Worm (Caenorhabditis elegans): ENCODE results near the gene T03E6.8.
"Not testable (repeated sequence)": the region's sequence is repeated elsewhere in the genome, so short reads cannot be mapped to it uniquely, and the experiment has no call there.

The T03E6.8 gene

DNA sequence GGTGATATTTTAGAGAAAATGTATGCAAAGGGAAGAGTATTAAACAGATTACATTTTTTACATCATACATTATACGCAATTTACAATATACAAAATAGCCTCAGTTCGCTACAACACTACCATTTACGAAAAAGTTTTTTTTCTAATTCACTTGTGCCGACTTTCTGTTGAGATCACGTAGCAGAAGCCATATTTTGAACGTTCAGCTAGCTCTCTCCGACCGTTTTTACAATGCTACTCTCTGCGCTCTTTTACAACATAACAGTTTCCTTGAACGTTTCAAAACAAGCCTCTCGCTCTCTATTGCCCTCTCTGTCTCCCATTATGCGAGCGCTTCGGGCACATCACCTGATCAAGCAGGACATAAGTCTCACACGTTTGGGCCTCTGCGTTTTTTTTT is at the start of gene T03E6.8:
Gene T03E6.8 (minus strand): TSS at position 101 of the 400 bp plus-strand sequence.
- no peak for TF ChIP-seq snpc-4 (tag; optimal IDR thresholded peaks at IDR 0.05)
- no peak for TF ChIP-seq nhr-2 (tag; optimal IDR thresholded peaks at IDR 0.05)
- TF ChIP-seq nhr-76 (tag; optimal IDR thresholded peaks at IDR 0.05), result no peak

DNA sequence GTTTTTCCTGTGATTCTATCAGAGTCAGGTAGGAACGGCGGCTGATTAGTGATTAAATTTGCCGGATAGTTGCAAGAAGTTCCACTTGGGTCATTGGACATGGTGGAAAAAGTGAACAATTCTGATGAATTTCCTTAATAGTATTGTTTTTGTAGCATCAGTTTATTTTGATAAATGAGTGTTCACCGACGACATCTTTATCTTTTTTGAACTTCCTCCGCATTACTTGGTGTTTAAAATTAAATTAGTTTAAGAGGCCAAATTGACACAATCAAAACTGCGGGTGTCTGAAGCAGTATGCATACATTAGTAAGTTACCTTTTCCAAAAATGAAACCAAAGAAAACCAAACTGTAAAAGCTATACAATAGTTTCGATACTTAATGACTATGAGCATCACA is 46.2 kb upstream of the T03E6.8 start, which contains the start of gene W06G6.11:
Gene W06G6.11 (minus strand): TSS at position 101 of the 400 bp plus-strand sequence.
- not testable (repeated sequence) for TF ChIP-seq zip-8 (tag; optimal IDR thresholded peaks at IDR 0.05); lin-32 (GFP tag; optimal IDR thresholded peaks at IDR 0.05); flh-1 (GFP tag; optimal IDR thresholded peaks at IDR 0.05)

DNA sequence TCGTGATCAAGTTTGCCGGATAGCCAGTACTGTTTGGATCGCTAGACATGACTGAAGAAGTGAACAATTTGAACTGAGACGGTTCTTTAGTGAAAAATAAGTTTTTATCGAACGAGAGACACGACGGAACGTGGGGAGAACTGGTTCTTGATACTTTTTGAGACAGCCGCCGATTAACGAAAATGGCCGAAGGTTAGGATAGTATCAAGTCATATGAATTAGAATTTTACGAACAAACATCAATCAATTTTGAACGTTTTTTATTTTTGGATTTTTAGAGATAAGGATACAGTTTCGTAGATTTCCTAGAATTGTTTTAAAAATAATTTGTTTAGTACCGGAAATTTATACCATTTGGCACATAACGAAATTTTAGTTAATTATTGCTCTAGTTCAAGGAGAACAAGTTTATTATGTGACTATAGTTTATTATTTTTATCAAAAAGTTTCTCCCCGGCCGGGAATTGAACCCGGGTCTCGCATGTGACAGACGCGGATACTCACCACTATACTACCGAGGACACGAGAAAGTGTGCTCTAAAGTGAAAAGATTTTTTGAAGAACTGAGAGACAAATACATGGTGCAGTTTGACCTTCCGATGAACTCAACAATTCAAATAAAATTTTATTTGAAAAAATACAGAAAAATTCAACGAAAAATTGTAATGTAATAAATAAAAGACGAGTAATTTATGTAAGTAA is 45.5 kb upstream of the T03E6.8 start, which contains the start of gene W06G6.20:
Gene W06G6.20 (minus strand): TSS at position 51 of the 702 bp plus-strand sequence.
- TF ChIP-seq unc-120 (tag; optimal IDR thresholded peaks at IDR 0.05; ENCODE audit: poor library complexity, severe bottlenecking) (no peak), pha-4 (tag; optimal IDR thresholded peaks at IDR 0.05) (no peak), ham-2 (GFP tag; optimal IDR thresholded peaks at IDR 0.05) (no peak), flh-1 (GFP tag; optimal IDR thresholded peaks at IDR 0.05) (no peak), unc-62 (GFP tag; optimal IDR thresholded peaks at IDR 0.05) (no peak), sptf-1 (tag; optimal IDR thresholded peaks at IDR 0.05) (no peak), lin-32 (GFP tag; optimal IDR thresholded peaks at IDR 0.05) (no peak), lsy-2 (tag; optimal IDR thresholded peaks at IDR 0.05) (no peak), nhr-76 (tag; optimal IDR thresholded peaks at IDR 0.05) (no peak), ztf-11 (tag; optimal IDR thresholded peaks at IDR 0.05) (no peak), zip-8 (tag; optimal IDR thresholded peaks at IDR 0.05) (no peak), cnd-1 (tag; optimal IDR thresholded peaks at IDR 0.05) (no peak), blmp-1 (tag; optimal IDR thresholded peaks at IDR 0.05) (no peak), ces-1 (GFP tag; optimal IDR thresholded peaks at IDR 0.05) (no peak), ceh-83 (GFP tag; optimal IDR thresholded peaks at IDR 0.05) (no peak), drap-1 (GFP tag; optimal IDR thresholded peaks at IDR 0.05) (no peak), mab-5 (tag; optimal IDR thresholded peaks at IDR 0.05) (no peak), snpc-4 (tag; optimal IDR thresholded peaks at IDR 0.05) (no peak), sem-2 (GFP tag; optimal IDR thresholded peaks at IDR 0.05) (no peak), elt-1 (tag; optimal IDR thresholded peaks at IDR 0.05; ENCODE audit: borderline replicate concordance, insufficient read depth) (no peak)

DNA sequence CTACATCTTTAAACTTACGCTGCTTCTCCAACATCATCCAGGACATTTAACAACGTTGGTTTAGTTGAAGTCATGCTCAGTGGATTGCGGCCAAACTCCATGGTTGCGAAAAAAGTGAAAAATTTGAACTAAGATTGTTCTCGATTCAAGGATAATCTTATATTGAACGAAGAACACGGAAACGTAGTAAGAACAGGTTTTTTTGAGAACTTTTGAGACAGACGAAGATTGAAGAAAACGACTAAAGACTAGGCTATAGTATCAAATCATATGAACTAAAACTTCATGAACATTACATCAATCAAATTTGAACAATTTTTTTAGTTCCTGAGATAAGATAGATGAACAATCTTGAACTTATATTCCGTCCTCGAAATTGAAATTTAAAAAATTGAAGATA is 44.1 kb upstream of the T03E6.8 start, which contains the start of gene W06G6.10:
Gene W06G6.10 (minus strand): TSS at position 101 of the 400 bp plus-strand sequence.
- no peak for TF ChIP-seq lin-13 (tag; optimal IDR thresholded peaks at IDR 0.05)
- TF ChIP-seq blmp-1 (tag; optimal IDR thresholded peaks at IDR 0.05), result no peak
- TF ChIP-seq nhr-76 (tag; optimal IDR thresholded peaks at IDR 0.05), result no peak
- TF ChIP-seq lin-32 (GFP tag; optimal IDR thresholded peaks at IDR 0.05), result no peak

DNA sequence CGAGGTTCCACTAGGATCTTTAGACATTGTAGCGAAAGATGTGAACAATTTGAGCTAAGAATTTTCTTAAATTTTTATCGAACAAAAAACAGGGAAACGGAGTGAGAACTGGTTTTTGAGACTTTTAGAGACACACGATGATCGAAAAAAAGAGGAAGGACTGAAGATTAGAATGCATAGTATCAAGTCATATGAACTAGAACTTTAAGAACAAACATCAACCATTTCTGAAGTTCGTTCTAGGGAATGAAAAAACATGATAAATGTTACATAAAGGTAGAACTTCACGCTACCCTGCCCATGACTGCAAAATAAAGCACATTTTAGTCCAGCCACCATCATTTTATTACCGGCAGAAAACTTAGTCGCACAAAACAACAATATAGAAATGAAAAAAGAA is 43.4 kb upstream of the T03E6.8 start, which contains the start of gene W06G6.9:
Gene W06G6.9 (minus strand): TSS at position 101 of the 400 bp plus-strand sequence.
- TF ChIP-seq sptf-1 (tag; optimal IDR thresholded peaks at IDR 0.05), result no peak
- TF ChIP-seq ceh-39 (tag; optimal IDR thresholded peaks at IDR 0.05), result no peak

DNA sequence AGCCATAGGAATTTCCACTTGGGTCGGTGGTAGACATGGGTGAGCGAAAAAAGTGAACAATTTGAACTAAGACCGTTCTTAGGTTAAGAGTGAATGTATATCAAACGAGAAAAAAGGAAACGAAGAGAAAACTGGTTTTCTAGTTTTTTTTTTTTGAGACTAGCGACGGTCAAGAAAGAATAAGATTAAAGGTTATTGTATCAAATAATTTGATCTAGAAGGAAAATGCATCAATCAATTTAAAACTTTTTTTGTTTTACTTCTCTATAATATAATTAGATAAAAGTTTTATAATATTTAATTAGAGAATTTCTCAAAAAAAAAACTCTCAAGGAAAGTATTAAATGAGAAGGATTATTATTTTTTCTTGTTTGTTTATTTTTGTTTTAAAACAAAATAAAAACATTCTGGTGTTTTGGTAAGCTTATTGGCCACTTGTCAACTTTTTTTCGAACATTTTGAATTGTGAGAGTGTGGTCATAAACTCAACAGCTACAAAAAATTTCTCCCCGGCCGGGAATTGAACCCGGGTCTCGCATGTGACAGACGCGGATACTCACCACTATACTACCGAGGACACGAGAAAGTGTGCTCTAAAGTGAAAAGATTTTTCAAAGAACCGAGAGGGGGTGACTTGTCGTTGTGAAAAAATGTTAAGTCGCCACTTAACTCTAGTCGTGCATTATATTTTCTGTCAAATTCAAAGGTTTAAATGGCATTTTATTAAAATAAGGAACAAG is 42.4 kb upstream of the T03E6.8 start, which contains the start of gene W06G6.17:
Gene W06G6.17 (minus strand): TSS at position 51 of the 740 bp plus-strand sequence.
- TF ChIP-seq unc-62 (GFP tag; optimal IDR thresholded peaks at IDR 0.05), result no peak
- no peak for TF ChIP-seq flh-1 (GFP tag; optimal IDR thresholded peaks at IDR 0.05)
- TF ChIP-seq ham-2 (GFP tag; optimal IDR thresholded peaks at IDR 0.05), result no peak
- TF ChIP-seq nhr-28 (tag; optimal IDR thresholded peaks at IDR 0.05), result no peak
- no peak for TF ChIP-seq lin-13 (tag; optimal IDR thresholded peaks at IDR 0.05)
- TF ChIP-seq ceh-83 (GFP tag; optimal IDR thresholded peaks at IDR 0.05), result no peak

DNA sequence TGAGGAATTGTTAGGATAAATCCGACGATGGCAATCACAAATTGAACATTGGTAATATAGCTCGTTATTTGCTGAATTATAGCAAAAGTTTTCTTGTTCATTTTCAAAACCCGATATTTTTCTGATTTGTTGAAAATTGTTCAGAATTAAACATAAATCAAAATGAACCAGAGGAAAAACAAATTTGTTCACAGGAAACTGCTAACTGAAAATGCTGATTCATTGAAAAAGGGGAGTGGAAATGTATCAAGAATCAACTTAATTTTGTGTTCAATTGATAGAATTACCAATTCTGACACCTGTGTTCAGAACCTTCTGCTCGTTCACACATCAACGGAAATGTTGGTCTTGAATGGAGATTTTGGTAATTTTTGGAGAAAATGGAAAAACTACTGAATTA is 40.6 kb upstream of the T03E6.8 start, which contains the start of gene srw-77:
Gene srw-77 (minus strand): TSS at position 101 of the 400 bp plus-strand sequence.
- TF ChIP-seq M03D4.4 (tag; optimal IDR thresholded peaks at IDR 0.05) (no peak), ztf-11 (tag; optimal IDR thresholded peaks at IDR 0.05) (no peak), lin-32 (GFP tag; optimal IDR thresholded peaks at IDR 0.05) (no peak), nhr-28 (tag; optimal IDR thresholded peaks at IDR 0.05) (no peak), unc-39 (tag; optimal IDR thresholded peaks at IDR 0.05) (no peak), drap-1 (GFP tag; optimal IDR thresholded peaks at IDR 0.05) (no peak), mls-2 (tag; optimal IDR thresholded peaks at IDR 0.05) (no peak), lin-13 (tag; optimal IDR thresholded peaks at IDR 0.05) (no peak), lsy-2 (tag; optimal IDR thresholded peaks at IDR 0.05) (no peak), nhr-2 (tag; optimal IDR thresholded peaks at IDR 0.05) (no peak), elt-3 (tag; optimal IDR thresholded peaks at IDR 0.05) (no peak), hlh-1 (tag; optimal IDR thresholded peaks at IDR 0.05) (no peak), blmp-1 (tag; optimal IDR thresholded peaks at IDR 0.05) (no peak), unc-62 (GFP tag; optimal IDR thresholded peaks at IDR 0.05) (no peak), nhr-76 (tag; optimal IDR thresholded peaks at IDR 0.05) (no peak), ceh-43 (GFP tag; optimal IDR thresholded peaks at IDR 0.05) (no peak), pha-4 (tag; optimal IDR thresholded peaks at IDR 0.05) (no peak), bed-3 (GFP tag; optimal IDR thresholded peaks at IDR 0.05) (no peak), mep-1 (tag; optimal IDR thresholded peaks at IDR 0.05) (no peak)

Measured in whole organism, mixed stage, embryonic.